1 fruit fly cellular context compared by ENCODE assay signal in the genomic region with DNA sequence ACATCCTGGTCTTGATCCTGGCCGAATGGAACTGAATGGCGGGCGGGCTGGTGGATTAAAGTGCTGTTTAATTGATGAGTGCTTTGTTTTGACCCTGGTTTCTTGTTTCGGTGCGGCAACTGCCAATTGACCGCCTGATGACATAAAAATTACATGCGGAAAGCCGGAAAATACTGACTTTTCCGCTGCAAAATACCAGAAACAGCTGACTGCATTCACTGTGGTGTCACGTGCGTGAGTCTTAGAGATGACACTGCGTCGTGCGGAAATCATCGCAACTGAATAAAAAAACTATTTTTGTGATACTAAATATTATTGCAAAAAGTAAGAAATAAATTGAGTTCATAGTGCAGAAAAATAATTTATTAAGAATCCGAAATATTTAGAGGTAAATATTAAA.
TF ChIP-seq lines count a peak whose summit lies in the region.

A gene (minus strand): TSS at position 170 of the 400 bp plus-strand sequence.

TF ChIP-seq in whole organism, embryonic, 481 proteins besides CTCF, POLR2A, EP300 and RAD21 (continued from another document):
- TF ChIP-seq Hr51 (GFP tag; optimal IDR thresholded peaks at IDR 0.05; lab: Kevin White, UChicago) (peak in 1 of 2 experiments; percentile 17), tup (GFP tag; optimal IDR thresholded peaks at IDR 0.05; lab: Kevin White, UChicago) (peak; percentile 3), CG9817 (tag; optimal IDR thresholded peaks at IDR 0.05; lab: Kevin White, UChicago) (peak; percentile 5), CG17568 (GFP tag; optimal IDR thresholded peaks at IDR 0.05; lab: Kevin White, UChicago) (no peak), CG7556 (GFP tag; optimal IDR thresholded peaks at IDR 0.05; lab: Kevin White, UChicago) (no peak), Sin3A (optimal IDR thresholded peaks at IDR 0.05; lab: Kevin White, UChicago) (peak; percentile 30), CG9932 (GFP tag; IDR thresholded peaks at IDR 0.05; lab: Robert Waterston, UW) (peak; percentile 84), kay (GFP tag; optimal IDR thresholded peaks at IDR 0.05; lab: Kevin White, UChicago) (no peak), vfl (GFP tag; optimal IDR thresholded peaks at IDR 0.05; lab: Kevin White, UChicago) (peak; percentile 33), zen (tag; optimal IDR thresholded peaks at IDR 0.05; lab: Kevin White, UChicago) (peak; percentile 3), CG10959 (GFP tag; IDR thresholded peaks at IDR 0.05; lab: Robert Waterston, UW) (no peak), stc (GFP tag; IDR thresholded peaks at IDR 0.05; lab: Robert Waterston, UW) (0 out of 2 replicates have a peak, but pooled peaks have one; percentile 9), Camta (GFP tag; optimal IDR thresholded peaks at IDR 0.05; lab: Kevin White, UChicago) (peak; percentile 45), toy (GFP tag; IDR thresholded peaks at IDR 0.05; lab: Robert Waterston, UW) (no peak), PHDP (tag; optimal IDR thresholded peaks at IDR 0.05; lab: Kevin White, UChicago) (peak; percentile 34), CG10366 (GFP tag; IDR thresholded peaks at IDR 0.05; lab: Robert Waterston, UW) (0 out of 2 replicates have a peak, but pooled peaks have one; percentile 21), sna (GFP tag; IDR thresholded peaks at IDR 0.05; lab: Robert Waterston, UW; ENCODE audit: partially characterized antibody) (peak; percentile 93), CG11247 (GFP tag; IDR thresholded peaks at IDR 0.05; lab: Robert Waterston, UW) (peak; percentile 47), CG14667 (GFP tag; IDR thresholded peaks at IDR 0.05; lab: Robert Waterston, UW) (0 out of 2 replicates have a peak, but pooled peaks have one; percentile 5), CG32532 (GFP tag; IDR thresholded peaks at IDR 0.05; lab: Robert Waterston, UW) (peak; percentile 61), CG2199 (GFP tag; IDR thresholded peaks at IDR 0.05; lab: Robert Waterston, UW) (no peak), knrl (GFP tag; IDR thresholded peaks at IDR 0.05; lab: Robert Waterston, UW; ENCODE audit: partially characterized antibody) (peak; percentile 94), CG2116 (GFP tag; optimal IDR thresholded peaks at IDR 0.05; lab: Kevin White, UChicago) (peak; percentile 34), az2 (GFP tag; optimal IDR thresholded peaks at IDR 0.05; lab: Kevin White, UChicago) (peak; percentile 32), Ets97D (GFP tag; optimal IDR thresholded peaks at IDR 0.05; lab: Kevin White, UChicago) (peak; percentile 48), nmo (GFP tag; optimal IDR thresholded peaks at IDR 0.05; lab: Kevin White, UChicago) (peak; percentile 54), H2.0 (GFP tag; IDR thresholded peaks at IDR 0.05; lab: Robert Waterston, UW) (no peak), BEAF-32 (GFP tag; optimal IDR thresholded peaks at IDR 0.05; lab: Kevin White, UChicago) (peak; percentile 90), Neu2 (GFP tag; optimal IDR thresholded peaks at IDR 0.05; lab: Kevin White, UChicago; ENCODE audit: borderline replicate concordance) (no peak), CG11695 (GFP tag; IDR thresholded peaks at IDR 0.05; lab: Robert Waterston, UW) (no peak), Dp (GFP tag; optimal IDR thresholded peaks at IDR 0.05; lab: Kevin White, UChicago) (peak; percentile 10), insv (GFP tag; optimal IDR thresholded peaks at IDR 0.05; lab: Kevin White, UChicago) (peak in 1 of 2 experiments; percentile 84), CG8944 (GFP tag; optimal IDR thresholded peaks at IDR 0.05; lab: Kevin White, UChicago) (no peak), CkIIα-i1 (GFP tag; IDR thresholded peaks at IDR 0.05; lab: Robert Waterston, UW) (no peak), CG17186 (GFP tag; optimal IDR thresholded peaks at IDR 0.05; lab: Kevin White, UChicago) (no peak), CG13296 (GFP tag; optimal IDR thresholded peaks at IDR 0.05; lab: Kevin White, UChicago) (peak; percentile 7), CG2120 (GFP tag; optimal IDR thresholded peaks at IDR 0.05; lab: Kevin White, UChicago) (peak; percentile 65), CG14965 (GFP tag; optimal IDR thresholded peaks at IDR 0.05; lab: Kevin White, UChicago; ENCODE audit: borderline replicate concordance) (no peak), mam (GFP tag; optimal IDR thresholded peaks at IDR 0.05; lab: Kevin White, UChicago) (peak; percentile 54), pzg (GFP tag; optimal IDR thresholded peaks at IDR 0.05; lab: Kevin White, UChicago) (peak; percentile 69), Nf-YC (tag; optimal IDR thresholded peaks at IDR 0.05; lab: Kevin White, UChicago) (peak; percentile 37), NFAT (GFP tag; IDR thresholded peaks at IDR 0.05; lab: Robert Waterston, UW) (no peak), al (GFP tag; IDR thresholded peaks at IDR 0.05; lab: Robert Waterston, UW) (0 out of 2 replicates have a peak, but pooled peaks have one; percentile 6), CG10543 (GFP tag; optimal IDR thresholded peaks at IDR 0.05; lab: Kevin White, UChicago) (peak; percentile 17), gcm2 (GFP tag; optimal IDR thresholded peaks at IDR 0.05; lab: Kevin White, UChicago) (no peak), CG13424 (tag; optimal IDR thresholded peaks at IDR 0.05; lab: Kevin White, UChicago) (peak; percentile 38), en (GFP tag; optimal IDR thresholded peaks at IDR 0.05; lab: Kevin White, UChicago) (no peak), cwo (GFP tag; optimal IDR thresholded peaks at IDR 0.05; lab: Kevin White, UChicago) (peak; percentile 51), CG14014 (GFP tag; IDR thresholded peaks at IDR 0.05; lab: Robert Waterston, UW) (peak; percentile 60; the same call in 1 of the 2 replicates), nom (GFP tag; optimal IDR thresholded peaks at IDR 0.05; lab: Kevin White, UChicago) (no peak), croc (GFP tag; conservative IDR thresholded peaks at IDR 0.05; lab: Robert Waterston, UW) (no peak), CG30020 (tag; optimal IDR thresholded peaks at IDR 0.05; lab: Kevin White, UChicago) (peak; percentile 26), Meics (GFP tag; optimal IDR thresholded peaks at IDR 0.05; lab: Kevin White, UChicago) (peak; percentile 37), CG13775 (GFP tag; optimal IDR thresholded peaks at IDR 0.05; lab: Kevin White, UChicago) (peak; percentile 38), CG10431 (GFP tag; optimal IDR thresholded peaks at IDR 0.05; lab: Kevin White, UChicago) (peak; percentile 83), Doc3 (GFP tag; IDR thresholded peaks at IDR 0.05; lab: Robert Waterston, UW; ENCODE audit: partially characterized antibody) (peak; percentile 94), Dll (GFP tag; IDR thresholded peaks at IDR 0.05; lab: Robert Waterston, UW; ENCODE audit: partially characterized antibody) (peak; percentile 94), lilli (GFP tag; optimal IDR thresholded peaks at IDR 0.05; lab: Kevin White, UChicago) (peak; percentile 57), CG12155 (GFP tag; optimal IDR thresholded peaks at IDR 0.05; lab: Kevin White, UChicago) (peak; percentile 18), Sry-δ (GFP tag; optimal IDR thresholded peaks at IDR 0.05; lab: Kevin White, UChicago) (peak; percentile 90), tna (GFP tag; IDR thresholded peaks at IDR 0.05; lab: Robert Waterston, UW; ENCODE audit: partially characterized antibody) (peak; percentile 85), CG6254 (GFP tag; optimal IDR thresholded peaks at IDR 0.05; lab: Kevin White, UChicago) (no peak), Aef1 (GFP tag; IDR thresholded peaks at IDR 0.05; lab: Robert Waterston, UW) (no peak), sd (tag; optimal IDR thresholded peaks at IDR 0.05; lab: Kevin White, UChicago) (peak; percentile 37), Bteb2 (GFP tag; optimal IDR thresholded peaks at IDR 0.05; lab: Kevin White, UChicago) (peak; percentile 26), caup (GFP tag; optimal IDR thresholded peaks at IDR 0.05; lab: Kevin White, UChicago; ENCODE audit: severe bottlenecking) (no peak), Ets65A (GFP tag; lab: Kevin White, UChicago) (peak; percentile 64), hb (GFP tag; IDR thresholded peaks at IDR 0.05; lab: Robert Waterston, UW; ENCODE audit: partially characterized antibody) (peak; percentile 87), CG6854 (GFP tag; optimal IDR thresholded peaks at IDR 0.05; lab: Kevin White, UChicago) (no peak), crc (GFP tag; optimal IDR thresholded peaks at IDR 0.05; lab: Kevin White, UChicago) (peak; percentile 6), CG18262 (tag; optimal IDR thresholded peaks at IDR 0.05; lab: Kevin White, UChicago) (peak; percentile 19), Jarid2 (GFP tag; optimal IDR thresholded peaks at IDR 0.05; lab: Kevin White, UChicago) (no peak), slp2 (GFP tag; optimal IDR thresholded peaks at IDR 0.05; lab: Kevin White, UChicago) (peak; percentile 16), vvl (GFP tag; IDR thresholded peaks at IDR 0.05; lab: Robert Waterston, UW) (peak; percentile 61; the same call in 1 of the 2 replicates), chn (GFP tag; optimal IDR thresholded peaks at IDR 0.05; lab: Kevin White, UChicago) (peak; percentile 39), CG12391 (tag; optimal IDR thresholded peaks at IDR 0.05; lab: Kevin White, UChicago) (peak; percentile 64), ATbp (GFP tag; optimal IDR thresholded peaks at IDR 0.05; lab: Kevin White, UChicago) (no peak), CG8359 (GFP tag; optimal IDR thresholded peaks at IDR 0.05; lab: Kevin White, UChicago; ENCODE audit: borderline replicate concordance) (no peak), abd-A (tag; optimal IDR thresholded peaks at IDR 0.05; lab: Kevin White, UChicago) (no peak), CG3281 (GFP tag; optimal IDR thresholded peaks at IDR 0.05; lab: Kevin White, UChicago) (peak; percentile 24), fu2 (GFP tag; optimal IDR thresholded peaks at IDR 0.05; lab: Kevin White, UChicago) (peak; percentile 21), bab2 (GFP tag; optimal IDR thresholded peaks at IDR 0.05; lab: Kevin White, UChicago) (peak; percentile 33), unpg (GFP tag; optimal IDR thresholded peaks at IDR 0.05; lab: Kevin White, UChicago) (peak; percentile 8), unc-4 (GFP tag; IDR thresholded peaks at IDR 0.05; lab: Robert Waterston, UW; ENCODE audit: partially characterized antibody) (peak; percentile 93), MESR4 (GFP tag; optimal IDR thresholded peaks at IDR 0.05; lab: Kevin White, UChicago) (peak; percentile 53), pho (GFP tag; optimal IDR thresholded peaks at IDR 0.05; lab: Kevin White, UChicago) (peak; percentile 35), exex (tag; optimal IDR thresholded peaks at IDR 0.05; lab: Kevin White, UChicago) (no peak), CG6272 (GFP tag; IDR thresholded peaks at IDR 0.05; lab: Robert Waterston, UW) (peak; percentile 31; the same call in 1 of the 2 replicates), Dref (GFP tag; IDR thresholded peaks at IDR 0.05; lab: Robert Waterston, UW) (peak; percentile 32; the same call in 1 of the 2 replicates), tgo (GFP tag; IDR thresholded peaks at IDR 0.05; lab: Robert Waterston, UW) (no peak), zfh2 (GFP tag; optimal IDR thresholded peaks at IDR 0.05; lab: Kevin White, UChicago) (peak; percentile 29), Chrac-16 (GFP tag; optimal IDR thresholded peaks at IDR 0.05; lab: Kevin White, UChicago) (peak; percentile 29), CG17612 (GFP tag; IDR thresholded peaks at IDR 0.05; lab: Robert Waterston, UW) (no peak), CG17385 (GFP tag; optimal IDR thresholded peaks at IDR 0.05; lab: Kevin White, UChicago) (peak; percentile 6), CG14710 (tag; optimal IDR thresholded peaks at IDR 0.05; lab: Kevin White, UChicago) (peak; percentile 44), lbe (GFP tag; optimal IDR thresholded peaks at IDR 0.05; lab: Kevin White, UChicago) (peak; percentile 23), fd96Cb (tag; optimal IDR thresholded peaks at IDR 0.05; lab: Kevin White, UChicago) (no peak), CG1647 (GFP tag; optimal IDR thresholded peaks at IDR 0.05; lab: Kevin White, UChicago) (peak; percentile 26), Fer1 (GFP tag; optimal IDR thresholded peaks at IDR 0.05; lab: Kevin White, UChicago) (peak; percentile 37), ap (GFP tag; IDR thresholded peaks at IDR 0.05; lab: Robert Waterston, UW) (no peak), CG2889 (GFP tag; IDR thresholded peaks at IDR 0.05; lab: Robert Waterston, UW) (no peak), CG6654 (GFP tag; optimal IDR thresholded peaks at IDR 0.05; lab: Kevin White, UChicago) (no peak), CG13287 (GFP tag; IDR thresholded peaks at IDR 0.05; lab: Robert Waterston, UW; ENCODE audit: partially characterized antibody) (peak; percentile 96), cas (GFP tag; IDR thresholded peaks at IDR 0.05; lab: Robert Waterston, UW) (0 out of 2 replicates have a peak, but pooled peaks have one; percentile 23), Scr (GFP tag; IDR thresholded peaks at IDR 0.05; lab: Robert Waterston, UW; ENCODE audit: partially characterized antibody) (peak; percentile 95), Poxn (GFP tag; IDR thresholded peaks at IDR 0.05; lab: Robert Waterston, UW) (no peak), Trl (optimal IDR thresholded peaks at IDR 0.05; lab: Kevin White, UChicago) (no peak), Trl (GFP tag; optimal IDR thresholded peaks at IDR 0.05; lab: Kevin White, UChicago) (peak; percentile 26), CG2712 (tag; optimal IDR thresholded peaks at IDR 0.05; lab: Kevin White, UChicago) (peak; percentile 43), CG7987 (GFP tag; optimal IDR thresholded peaks at IDR 0.05; lab: Kevin White, UChicago) (no peak), repo (GFP tag; optimal IDR thresholded peaks at IDR 0.05; lab: Kevin White, UChicago) (no peak), Hsf (GFP tag; optimal IDR thresholded peaks at IDR 0.05; lab: Kevin White, UChicago) (peak; percentile 62), CG6175 (GFP tag; IDR thresholded peaks at IDR 0.05; lab: Robert Waterston, UW) (no peak), Usf (GFP tag; optimal IDR thresholded peaks at IDR 0.05; lab: Kevin White, UChicago) (peak; percentile 35), CG17802 (tag; optimal IDR thresholded peaks at IDR 0.05; lab: Kevin White, UChicago) (no peak), CG11456 (GFP tag; IDR thresholded peaks at IDR 0.05; lab: Robert Waterston, UW) (0 out of 3 replicates have a peak, but pooled peaks have one; percentile 46), CG14860 (GFP tag; IDR thresholded peaks at IDR 0.05; lab: Robert Waterston, UW; ENCODE audit: partially characterized antibody) (peak; percentile 92), pum (GFP tag; optimal IDR thresholded peaks at IDR 0.05; lab: Kevin White, UChicago) (peak; percentile 32), CG9797 (GFP tag; optimal IDR thresholded peaks at IDR 0.05; lab: Kevin White, UChicago) (peak; percentile 80), Fer3 (tag; optimal IDR thresholded peaks at IDR 0.05; lab: Kevin White, UChicago) (peak; percentile 22), CG1603 (tag; optimal IDR thresholded peaks at IDR 0.05; lab: Kevin White, UChicago) (peak; percentile 65), CG5245 (GFP tag; optimal IDR thresholded peaks at IDR 0.05; lab: Kevin White, UChicago) (no peak)
TF ChIP-seq in whole organism, embryonic: peak in this region for 217.
